Fruit fly (Drosophila melanogaster) whole organism, prepupa: ENCODE data around the gene BRWD3.

Experiments used
- Blimp-1 ChIP-seq: fragments of 200-800 bp; sonication (Bioruptor generic); optimal IDR thresholded peaks from 3 replicates; lab custom pipeline; 2017; ENCODE audit warnings: missing biosample characterization, missing genetic modification characterization, mild to moderate bottlenecking, moderate library complexity, missing genetic modification reagents
- Hr39 ChIP-seq: fragments of 200-800 bp; sonication (Bioruptor generic); optimal IDR thresholded peaks from 2 replicates; lab custom pipeline; 2016; ENCODE audit warnings: missing biosample characterization, missing genetic modification characterization
- Sox102F ChIP-seq: fragments of 200-800 bp; sonication (Bioruptor generic); optimal IDR thresholded peaks from 2 replicates; lab custom pipeline; 2016; ENCODE audit warnings: missing biosample characterization, mild to moderate bottlenecking, missing genetic modification characterization
- vri ChIP-seq: fragments of 200-800 bp; sonication (Bioruptor generic); optimal IDR thresholded peaks from 3 replicates; lab custom pipeline; 2016; ENCODE audit warnings: missing biosample characterization, mild to moderate bottlenecking, missing genetic modification characterization

dm6 chr3R:24320342-24320711, 1.5 kb downstream of the BRWD3 start:
- TF ChIP-seq vri (no peak), Blimp-1 (GFP tag; lab: Kevin White, UChicago) (no peak), Sox102F (GFP tag; lab: Kevin White, UChicago) (no peak), Hr39 (GFP tag; lab: Kevin White, UChicago) (no peak)
